Fruit fly (Drosophila melanogaster) whole organism, wandering third instar larva: ENCODE measurements around the gene Remo.

Experiments
- CG9705 ChIP-seq: fragments of 200-800 bp; sonication (Bioruptor generic); optimal IDR thresholded peaks from 2 replicates; lab custom pipeline; 2018; ENCODE audit warnings: missing biosample characterization, mild to moderate bottlenecking, missing genetic modification characterization
- N ChIP-seq: fragments of >200 bp; optimal IDR thresholded peaks from 2 replicates; lab custom pipeline; 2018; ENCODE audit warnings: missing biosample characterization, missing external identifiers, missing genetic modification characterization
- dmrt93B ChIP-seq: fragments of 200-800 bp; sonication (Bioruptor generic); optimal IDR thresholded peaks from 2 replicates; lab custom pipeline; 2018; ENCODE audit warnings: missing biosample characterization, mild to moderate bottlenecking, missing genetic modification characterization
- ey ChIP-seq: fragments of 200-800 bp; sonication (Bioruptor generic); optimal IDR thresholded peaks from 2 replicates; lab custom pipeline; 2016; ENCODE audit warnings: missing biosample characterization, missing genetic modification characterization
- jim ChIP-seq: fragments of 175-275, 200-325 bp; sonication (Bioruptor generic); optimal IDR thresholded peaks from 2 replicates; lab custom pipeline; 2016; ENCODE audit warnings: missing biosample characterization, mild to moderate bottlenecking, missing genetic modification characterization
- pan ChIP-seq: fragments of >200 bp; optimal IDR thresholded peaks from 2 replicates; lab custom pipeline; 2017
- psq ChIP-seq: fragments of 200-800 bp; sonication (Bioruptor generic); optimal IDR thresholded peaks from 3 replicates; lab custom pipeline; 2017; ENCODE audit warnings: missing biosample characterization, mild to moderate bottlenecking, missing genetic modification characterization, moderate library complexity
- sv ChIP-seq: fragments of 200-800 bp; sonication (Bioruptor generic); optimal IDR thresholded peaks from 3 replicates; lab custom pipeline; 2016; ENCODE audit warnings: missing biosample characterization, missing genetic modification characterization
- usp ChIP-seq: fragments of >200 bp; optimal IDR thresholded peaks from 2 replicates; lab custom pipeline; 2017; ENCODE audit warnings: missing biosample characterization, missing genetic modification characterization
- woc ChIP-seq: sonication (Bioruptor generic); optimal IDR thresholded peaks from 2 replicates; lab custom pipeline; 2016; ENCODE audit warnings: missing biosample characterization, mild to moderate bottlenecking, missing genetic modification characterization

dm6 chrX:13247789-13248188 lies 40.1 kb upstream of the Remo start:
- no peak for TF ChIP-seq usp (GFP tag; lab: Kevin White, UChicago)
- no peak for TF ChIP-seq dmrt93B (GFP tag; lab: Kevin White, UChicago)
- no peak for TF ChIP-seq sv (GFP tag; lab: Kevin White, UChicago)
- TF ChIP-seq N = no peak
- TF ChIP-seq pan (lab: Kevin White, UChicago) = no peak
- TF ChIP-seq woc (GFP tag; lab: Kevin White, UChicago) = no peak
- TF ChIP-seq jim (GFP tag; lab: Kevin White, UChicago) = no peak
- no peak for TF ChIP-seq ey (GFP tag; lab: Kevin White, UChicago)
- no peak for TF ChIP-seq psq (GFP tag; lab: Kevin White, UChicago)
- no peak for TF ChIP-seq CG9705 (GFP tag; lab: Kevin White, UChicago)
